Fruit fly (Drosophila melanogaster) whole organism, pupa: ENCODE results near the gene pot.

Experiments
- CG15710 ChIP-seq: fragments of 200-800 bp; sonication (Bioruptor generic); optimal IDR thresholded peaks from 2 replicates; lab custom pipeline; 2018; ENCODE audit warnings: missing biosample characterization, mild to moderate bottlenecking, missing genetic modification characterization, moderate library complexity
- CG8301 ChIP-seq: fragments of 200-800 bp; sonication (Bioruptor generic); optimal IDR thresholded peaks from 2 replicates; lab custom pipeline; 2018; ENCODE audit warnings: missing biosample characterization, mild to moderate bottlenecking, missing genetic modification characterization
- rn ChIP-seq: fragments of 200-800 bp; sonication (Bioruptor generic); IDR thresholded peaks from 2 replicates; pipeline ENCODE4 v1.3.6; 2022; ENCODE audit warnings: missing biosample characterization, missing genetic modification characterization

dm6 chrX:11906818-11907281 is 10.2 kb downstream of the pot start, which contains the start of gene CG43156:
- no peak for TF ChIP-seq rn (GFP tag; lab: Robert Waterston, UW)
- TF ChIP-seq CG8301: no peak
- no peak for TF ChIP-seq CG15710 (tag; lab: Kevin White, UChicago)
